Worm (Caenorhabditis elegans) whole organism, mixed stage, embryonic: Measurements from ENCODE around the gene pals-25.
A peak's percentile ranks its signal among the peaks of the same experiment; 100 is the strongest.

Experiments
- M03D4.4 ChIP-seq: sonication (generic microtip); optimal IDR thresholded peaks from 2 replicates; lab custom pipeline; 2017; ENCODE audit warnings: mild to moderate bottlenecking, missing genetic modification characterization, missing compliant biosample characterization
- bed-3 ChIP-seq: fragments of 200-800 bp; sonication (Bioruptor generic); optimal IDR thresholded peaks from 3 replicates; lab custom pipeline; 2018; ENCODE audit warnings: mild to moderate bottlenecking, missing genetic modification characterization, moderate library complexity, missing compliant biosample characterization
- blmp-1 ChIP-seq: fragments of 150-350 bp; optimal IDR thresholded peaks from 2 replicates; lab custom pipeline; 2014; ENCODE audit warnings: missing biosample characterization, missing genetic modification characterization
- ceh-39 ChIP-seq: fragments of 150-350 bp; optimal IDR thresholded peaks from 2 replicates; lab custom pipeline; 2014; ENCODE audit warnings: missing biosample characterization, missing genetic modification characterization
- ceh-83 ChIP-seq: fragments of 200-800 bp; sonication (Bioruptor generic); optimal IDR thresholded peaks from 2 replicates; lab custom pipeline; 2018; ENCODE audit warnings: mild to moderate bottlenecking, missing genetic modification characterization, missing compliant biosample characterization
- ces-1 ChIP-seq: fragments of 150-350 bp; optimal IDR thresholded peaks from 2 replicates; lab custom pipeline; 2014; ENCODE audit warnings: missing biosample characterization, missing genetic modification reagents, missing genetic modification characterization
- cnd-1 ChIP-seq: fragments of 200-800 bp; sonication (Bioruptor generic); optimal IDR thresholded peaks from 2 replicates; lab custom pipeline; 2018; ENCODE audit warnings: mild to moderate bottlenecking, missing genetic modification characterization, missing compliant biosample characterization
- drap-1 ChIP-seq: fragments of 200-800 bp; sonication (Bioruptor generic); optimal IDR thresholded peaks from 3 replicates; lab custom pipeline; 2018; ENCODE audit warnings: mild to moderate bottlenecking, missing genetic modification characterization, missing compliant biosample characterization
- elt-1 ChIP-seq: sonication (generic microtip); optimal IDR thresholded peaks from 2 replicates; lab custom pipeline; 2017; ENCODE audit warnings: missing genetic modification characterization, mild to moderate bottlenecking, missing compliant biosample characterization, antibody characterized with exemption, moderate library complexity, borderline replicate concordance; ENCODE audit not compliant: insufficient read depth
- elt-3 ChIP-seq: fragments of 150-350 bp; optimal IDR thresholded peaks from 2 replicates; lab custom pipeline; 2014; ENCODE audit warnings: missing biosample characterization, missing genetic modification characterization
- flh-1 ChIP-seq: fragments of 200-800 bp; sonication (Bioruptor generic); optimal IDR thresholded peaks from 2 replicates; lab custom pipeline; 2018; ENCODE audit warnings: mild to moderate bottlenecking, missing genetic modification characterization, moderate library complexity, missing compliant biosample characterization
- ham-2 ChIP-seq: fragments of 200-800 bp; sonication (Bioruptor generic); optimal IDR thresholded peaks from 2 replicates; lab custom pipeline; 2018; ENCODE audit warnings: mild to moderate bottlenecking, missing genetic modification characterization, missing compliant biosample characterization
- lin-13 ChIP-seq: fragments of 150-350 bp; optimal IDR thresholded peaks from 2 replicates; lab custom pipeline; 2014; ENCODE audit warnings: missing biosample characterization, missing genetic modification characterization
- lin-32 ChIP-seq: fragments of 200-800 bp; sonication (Bioruptor generic); optimal IDR thresholded peaks from 2 replicates; lab custom pipeline; 2018; ENCODE audit warnings: mild to moderate bottlenecking, missing genetic modification characterization, missing compliant biosample characterization
- lsy-2 ChIP-seq: fragments of 150-350 bp; optimal IDR thresholded peaks from 2 replicates; lab custom pipeline; 2014; ENCODE audit warnings: missing biosample characterization, missing genetic modification characterization
- mab-5 ChIP-seq: fragments of 150-350 bp; optimal IDR thresholded peaks from 2 replicates; lab custom pipeline; 2014; ENCODE audit warnings: missing biosample characterization, missing genetic modification characterization
- mep-1 ChIP-seq: fragments of 150-350 bp; optimal IDR thresholded peaks from 2 replicates; lab custom pipeline; 2017; ENCODE audit warnings: missing biosample characterization, missing genetic modification reagents, missing genetic modification characterization, inconsistent platforms
- nhr-12 ChIP-seq: fragments of 150-350 bp; optimal IDR thresholded peaks from 2 replicates; lab custom pipeline; 2014; ENCODE audit warnings: missing biosample characterization, missing genetic modification characterization
- nhr-237 ChIP-seq: fragments of 150-350 bp; optimal IDR thresholded peaks from 2 replicates; lab custom pipeline; 2014; ENCODE audit warnings: missing biosample characterization, missing genetic modification characterization
- nhr-28 ChIP-seq: fragments of 150-350 bp; optimal IDR thresholded peaks from 2 replicates; lab custom pipeline; 2014; ENCODE audit warnings: missing biosample characterization, missing genetic modification characterization
- nhr-76 ChIP-seq: sonication (generic microtip); optimal IDR thresholded peaks from 2 replicates; lab custom pipeline; 2017; ENCODE audit warnings: missing biosample characterization, missing genetic modification characterization
- pha-4 ChIP-seq: fragments of 150-350 bp; optimal IDR thresholded peaks from 2 replicates; lab custom pipeline; 2018; ENCODE audit warnings: missing biosample characterization, missing genetic modification reagents, missing genetic modification characterization
- sem-2 ChIP-seq: fragments of 200-800 bp; sonication (Bioruptor generic); optimal IDR thresholded peaks from 2 replicates; lab custom pipeline; 2018; ENCODE audit warnings: mild to moderate bottlenecking, missing genetic modification characterization, missing compliant biosample characterization
- snpc-4 ChIP-seq: fragments of 150-350 bp; optimal IDR thresholded peaks from 2 replicates; lab custom pipeline; 2014; ENCODE audit warnings: missing biosample characterization, missing genetic modification characterization
- sptf-1 ChIP-seq: sonication (generic microtip); optimal IDR thresholded peaks from 2 replicates; lab custom pipeline; 2017; ENCODE audit warnings: mild to moderate bottlenecking, missing genetic modification characterization, moderate library complexity, missing compliant biosample characterization
- tbx-8 ChIP-seq: fragments of 200-800 bp; sonication (Bioruptor generic); optimal IDR thresholded peaks from 2 replicates; lab custom pipeline; 2018; ENCODE audit warnings: mild to moderate bottlenecking, missing genetic modification characterization, moderate library complexity, missing compliant biosample characterization
- unc-120 ChIP-seq: sonication (generic microtip); optimal IDR thresholded peaks from 2 replicates; lab custom pipeline; 2017; ENCODE audit warnings: missing genetic modification characterization, missing compliant biosample characterization; ENCODE audit not compliant: poor library complexity, severe bottlenecking
- unc-39 ChIP-seq: fragments of 150-350 bp; optimal IDR thresholded peaks from 2 replicates; lab custom pipeline; 2014; ENCODE audit warnings: missing biosample characterization, missing genetic modification characterization
- unc-62 ChIP-seq: fragments of 150-350 bp; optimal IDR thresholded peaks from 2 replicates; lab custom pipeline; 2014; ENCODE audit warnings: missing biosample characterization, missing genetic modification reagents, missing genetic modification characterization
- zip-8 ChIP-seq: fragments of 150-350 bp; optimal IDR thresholded peaks from 2 replicates; lab custom pipeline; 2014; ENCODE audit warnings: missing biosample characterization, missing genetic modification characterization

Gene pals-25

ce11 chrIII:131627-132026, 2.7 kb upstream of the pals-25 start:
- peak; percentile 45 for TF ChIP-seq mep-1
- TF ChIP-seq mab-5 = peak; percentile 39
- no peak for TF ChIP-seq ceh-39 (tag; lab: Kevin White, UChicago)
- TF ChIP-seq ces-1 (GFP tag; lab: Kevin White, UChicago) = peak; percentile 96
- TF ChIP-seq nhr-237 = peak; percentile 11
- peak; percentile 34 for TF ChIP-seq lsy-2
- peak; percentile 52 for TF ChIP-seq pha-4
- TF ChIP-seq unc-120 = peak; percentile 3
- TF ChIP-seq zip-8 = no peak

- TF ChIP-seq unc-62 = no peak
- TF ChIP-seq elt-3 (tag; lab: Kevin White, UChicago) = no peak
- no peak for TF ChIP-seq drap-1 (GFP tag; lab: Kevin White, UChicago)
- no peak for TF ChIP-seq snpc-4 (tag; lab: Kevin White, UChicago)
- TF ChIP-seq ceh-83 (GFP tag; lab: Kevin White, UChicago) = no peak
- no peak for TF ChIP-seq nhr-28 (tag; lab: Kevin White, UChicago)
- no peak for TF ChIP-seq ceh-39 (tag; lab: Kevin White, UChicago)
- no peak for TF ChIP-seq flh-1 (GFP tag; lab: Kevin White, UChicago)
- TF ChIP-seq M03D4.4 = no peak
- no peak for TF ChIP-seq ham-2 (GFP tag; lab: Kevin White, UChicago)
- TF ChIP-seq cnd-1 (tag; lab: Kevin White, UChicago) = no peak
- no peak for TF ChIP-seq lin-13 (tag; lab: Kevin White, UChicago)
- TF ChIP-seq nhr-76 = no peak
- TF ChIP-seq bed-3 (GFP tag; lab: Kevin White, UChicago) = no peak
Measured at ce11 chrIII:132118-132517, 2.2 kb upstream of the pals-25 start, which contains the start of gene pals-22. TSS of gene pals-22 (plus strand) at chrIII:132418.

ce11 chrIII:140904-141303, 6.6 kb downstream of the pals-25 start, which contains the start of gene fbxb-81:
TSS of gene fbxb-81 (minus strand) at chrIII:141217.
- no peak for TF ChIP-seq ces-1 (GFP tag; lab: Kevin White, UChicago)
- TF ChIP-seq zip-8 = no peak
- TF ChIP-seq elt-3 (tag; lab: Kevin White, UChicago) = no peak
- no peak for TF ChIP-seq lin-13 (tag; lab: Kevin White, UChicago)
- no peak for TF ChIP-seq nhr-28 (tag; lab: Kevin White, UChicago)

ce11 chrIII:143121-143520, 8.8 kb downstream of the pals-25 start, which contains the start of gene fbxb-82:
TSS of gene fbxb-82 (minus strand) at chrIII:143221.
- TF ChIP-seq nhr-28 (tag; lab: Kevin White, UChicago) (no peak), ceh-83 (GFP tag; lab: Kevin White, UChicago) (no peak), M03D4.4 (no peak), mab-5 (no peak), tbx-8 (GFP tag; lab: Kevin White, UChicago) (no peak), elt-3 (tag; lab: Kevin White, UChicago) (no peak), blmp-1 (tag; lab: Kevin White, UChicago) (no peak)

- TF ChIP-seq nhr-12 (tag; lab: Kevin White, UChicago) = no peak
- no peak for TF ChIP-seq nhr-237
Measured at ce11 chrIII:145078-145477, 10.8 kb downstream of the pals-25 start, which contains the start of the genes T17A3.12 and fbxb-83. TSS of gene T17A3.12 (minus strand) at chrIII:145178. TSS of gene fbxb-83 (minus strand) at chrIII:145211.

ce11 chrIII:146369-146768, 12.1 kb downstream of the pals-25 start, which contains the start of gene fbxb-84:
TSS of gene fbxb-84 (minus strand) at chrIII:146469.
- TF ChIP-seq sptf-1 = no peak
- no peak for TF ChIP-seq lsy-2
- TF ChIP-seq ceh-83 (GFP tag; lab: Kevin White, UChicago) = no peak
- TF ChIP-seq unc-120 = no peak
- no peak for TF ChIP-seq nhr-237
- no peak for TF ChIP-seq tbx-8 (GFP tag; lab: Kevin White, UChicago)
- TF ChIP-seq lin-32 (GFP tag; lab: Kevin White, UChicago) = no peak
- no peak for TF ChIP-seq elt-1
- TF ChIP-seq elt-3 (tag; lab: Kevin White, UChicago) = no peak
- no peak for TF ChIP-seq unc-39
- TF ChIP-seq snpc-4 (tag; lab: Kevin White, UChicago) = no peak
- no peak for TF ChIP-seq sem-2 (GFP tag; lab: Kevin White, UChicago)
- TF ChIP-seq bed-3 (GFP tag; lab: Kevin White, UChicago) = no peak
- TF ChIP-seq ces-1 (GFP tag; lab: Kevin White, UChicago) = no peak
- no peak for TF ChIP-seq pha-4
- TF ChIP-seq zip-8 = no peak
- TF ChIP-seq lin-13 (tag; lab: Kevin White, UChicago) = no peak
- no peak for TF ChIP-seq nhr-28 (tag; lab: Kevin White, UChicago)
- no peak for TF ChIP-seq nhr-76
